Worm (Caenorhabditis elegans): Measurements from ENCODE around the gene erd-2.2.

The erd-2.2 gene

ce11 chrIII:5876867-5877641, 29.8 kb upstream of the erd-2.2 start:
- TF ChIP-seq nhr-23 (tag; optimal IDR thresholded peaks at IDR 0.05) (no peak), lsy-2 (tag; optimal IDR thresholded peaks at IDR 0.05) (peak in 1 of 2 experiments; percentile 21), nhr-21 (tag; optimal IDR thresholded peaks at IDR 0.05) (peak; percentile 52), sma-3 (GFP tag; optimal IDR thresholded peaks at IDR 0.05) (peak; percentile 35), nhr-11 (tag; optimal IDR thresholded peaks at IDR 0.05) (no peak), mdl-1 (tag; optimal IDR thresholded peaks at IDR 0.05) (peak in 1 of 2 experiments; percentile 5), gmeb-1 (tag; optimal IDR thresholded peaks at IDR 0.05) (peak; percentile 21), crh-2 (tag; optimal IDR thresholded peaks at IDR 0.05) (peak; percentile 42)

ce11 chrIII:5878215-5878614, 28.6 kb upstream of the erd-2.2 start, which contains the start of the genes mig-21 and F01F1.2:
mig-21 (minus strand) TSS chrIII:5878380.
F01F1.2 (plus strand) TSS chrIII:5878554.
- TF ChIP-seq nhr-77 (tag; optimal IDR thresholded peaks at IDR 0.05) (no peak), ztf-4 (tag; optimal IDR thresholded peaks at IDR 0.05) (no peak), blmp-1 (tag; optimal IDR thresholded peaks at IDR 0.05; ENCODE audit: insufficient read depth) (peak; percentile 52), nhr-25 (tag; optimal IDR thresholded peaks at IDR 0.05) (peak; percentile 8), unc-55 (GFP tag; optimal IDR thresholded peaks at IDR 0.05) (peak; percentile 15), lsy-2 (tag; optimal IDR thresholded peaks at IDR 0.05) (peak in 1 of 2 experiments; percentile 76), ama-1 (optimal IDR thresholded peaks at IDR 0.05) (no peak), nhr-11 (tag; optimal IDR thresholded peaks at IDR 0.05) (no peak), egl-27 (tag; optimal IDR thresholded peaks at IDR 0.05) (no peak), ztf-1 (GFP tag; conservative IDR thresholded peaks at IDR 0.05) (no peak), mbf-1 (tag; optimal IDR thresholded peaks at IDR 0.05) (no peak), unc-62 (GFP tag; optimal IDR thresholded peaks at IDR 0.05) (no peak), zag-1 (tag; optimal IDR thresholded peaks at IDR 0.05) (no peak), C34F6.9 (tag; optimal IDR thresholded peaks at IDR 0.05) (peak; percentile 18), elt-3 (tag; optimal IDR thresholded peaks at IDR 0.05) (no peak), lin-11 (tag; optimal IDR thresholded peaks at IDR 0.05) (no peak), skn-1 (tag; optimal IDR thresholded peaks at IDR 0.05) (no peak), sma-9 (GFP tag; optimal IDR thresholded peaks at IDR 0.05) (no peak), sma-9 (tag; optimal IDR thresholded peaks at IDR 0.05) (no peak), ZK546.5 (tag; optimal IDR thresholded peaks at IDR 0.05) (no peak), ceh-82 (tag; optimal IDR thresholded peaks at IDR 0.05) (no peak), sem-4 (tag; optimal IDR thresholded peaks at IDR 0.05) (no peak), lin-13 (GFP tag; optimal IDR thresholded peaks at IDR 0.05) (no peak), F13H6.1 (tag; optimal IDR thresholded peaks at IDR 0.05) (no peak), crh-2 (tag; optimal IDR thresholded peaks at IDR 0.05) (no peak)

- TF ChIP-seq egl-27 (tag; optimal IDR thresholded peaks at IDR 0.05) = no peak
- no peak for TF ChIP-seq R02D3.7 (tag; optimal IDR thresholded peaks at IDR 0.05)
- peak; percentile 55 for TF ChIP-seq unc-55 (GFP tag; optimal IDR thresholded peaks at IDR 0.05)
- TF ChIP-seq elt-3 (tag; optimal IDR thresholded peaks at IDR 0.05) = no peak
- no peak for TF ChIP-seq alr-1 (tag; optimal IDR thresholded peaks at IDR 0.05)
- no peak for TF ChIP-seq mbf-1 (tag; optimal IDR thresholded peaks at IDR 0.05)
- TF ChIP-seq C34F6.9 (tag; optimal IDR thresholded peaks at IDR 0.05) = peak; percentile 56
- TF ChIP-seq nhr-25 (tag; optimal IDR thresholded peaks at IDR 0.05) = peak; percentile 17
- TF ChIP-seq ama-1 (optimal IDR thresholded peaks at IDR 0.05) = no peak
- no peak for TF ChIP-seq aly-2 (tag; optimal IDR thresholded peaks at IDR 0.05)
- peak; percentile 1 for TF ChIP-seq gmeb-1 (tag; optimal IDR thresholded peaks at IDR 0.05)
- TF ChIP-seq lsy-2 (tag; optimal IDR thresholded peaks at IDR 0.05) = peak; percentile 9 to 57
- no peak for TF ChIP-seq mdl-1 (tag; optimal IDR thresholded peaks at IDR 0.05)
- no peak for TF ChIP-seq nhr-10 (tag; optimal IDR thresholded peaks at IDR 0.05)
- no peak for TF ChIP-seq ztf-4 (tag; optimal IDR thresholded peaks at IDR 0.05)
- TF ChIP-seq lin-13 (GFP tag; optimal IDR thresholded peaks at IDR 0.05) = peak; percentile 41
- no peak for TF ChIP-seq ceh-16 (tag; optimal IDR thresholded peaks at IDR 0.05)
- no peak for TF ChIP-seq ztf-11 (tag; optimal IDR thresholded peaks at IDR 0.05)
- no peak for TF ChIP-seq snpc-4 (tag; optimal IDR thresholded peaks at IDR 0.05)
- TF ChIP-seq blmp-1 (tag; optimal IDR thresholded peaks at IDR 0.05; ENCODE audit: insufficient read depth) = no peak
- TF ChIP-seq ZK546.5 (tag; optimal IDR thresholded peaks at IDR 0.05) = no peak
- TF ChIP-seq dmd-4 (tag; optimal IDR thresholded peaks at IDR 0.05) = no peak
- no peak for TF ChIP-seq sem-4 (tag; optimal IDR thresholded peaks at IDR 0.05)
- peak; percentile 52 for TF ChIP-seq crh-2 (tag; optimal IDR thresholded peaks at IDR 0.05)
- TF ChIP-seq sma-3 (GFP tag; optimal IDR thresholded peaks at IDR 0.05) = no peak
- no peak for TF ChIP-seq nhr-237 (tag; optimal IDR thresholded peaks at IDR 0.05)
Measured at ce11 chrIII:5879291-5879968, 27.4 kb upstream of the erd-2.2 start, which contains the start of gene hpo-10. hpo-10 (plus strand) TSS chrIII:5879489.
